Worm (Caenorhabditis elegans) whole organism, young adult: ENCODE results near the gene puf-5.
A peak's percentile ranks its signal among the peaks of the same experiment; 100 is the strongest.

Source experiments
- B0035.1 ChIP-seq: sonication (generic microtip); optimal IDR thresholded peaks from 2 replicates; lab custom pipeline; 2016; ENCODE audit warnings: missing genetic modification characterization, mild to moderate bottlenecking, missing compliant biosample characterization, missing genotype, missing genetic modification reagents
- B0336.3 ChIP-seq: fragments of 200-800 bp; sonication (Bioruptor generic); IDR thresholded peaks from 2 replicates; pipeline ENCODE4 v1.3.6; 2022; ENCODE audit warnings: missing genetic modification characterization, missing compliant biosample characterization
- C06A6.2 ChIP-seq: fragments of 200-800 bp; sonication (Bioruptor generic); conservative IDR thresholded peaks from 2 replicates; pipeline ENCODE4 v1.3.6; 2022; ENCODE audit warnings: missing genetic modification characterization, missing compliant biosample characterization
- C17E4.6 ChIP-seq: fragments of 200-800 bp; sonication (Bioruptor generic); IDR thresholded peaks from 2 replicates; pipeline ENCODE4 v1.3.6; 2022; ENCODE audit warnings: missing genetic modification reagents, missing genetic modification characterization, missing compliant biosample characterization
- F39B2.1 ChIP-seq: fragments of 200-800 bp; sonication (Bioruptor generic); IDR thresholded peaks from 2 replicates; pipeline ENCODE4 v1.3.6; 2022; ENCODE audit warnings: missing genetic modification reagents, missing genetic modification characterization, missing compliant biosample characterization
- F52B5.7 ChIP-seq: sonication (generic microtip); optimal IDR thresholded peaks from 2 replicates; lab custom pipeline; 2016; ENCODE audit warnings: mild to moderate bottlenecking, missing genetic modification characterization, missing compliant biosample characterization
- F57A8.1 ChIP-seq: fragments of 200-800 bp; sonication (Bioruptor generic); optimal IDR thresholded peaks from 2 replicates; lab custom pipeline; 2018; ENCODE audit warnings: mild to moderate bottlenecking, missing genetic modification characterization, moderate library complexity, missing compliant biosample characterization
- K12H6.12 ChIP-seq: fragments of 200-800 bp; sonication (Bioruptor generic); optimal IDR thresholded peaks from 2 replicates; lab custom pipeline; 2018; ENCODE audit warnings: mild to moderate bottlenecking, missing genetic modification characterization, missing compliant biosample characterization
- Y53F4B.3 ChIP-seq: fragments of 200-800 bp; sonication (Bioruptor generic); IDR thresholded peaks from 2 replicates; pipeline ENCODE4 v1.3.6; 2022; ENCODE audit warnings: missing genetic modification reagents, missing genetic modification characterization, missing compliant biosample characterization
- Y67H2A.10 ChIP-seq: fragments of 200-800 bp; sonication (Bioruptor generic); conservative IDR thresholded peaks from 2 replicates; pipeline ENCODE4 v1.3.6; 2022; ENCODE audit warnings: missing genetic modification reagents, missing genetic modification characterization, missing compliant biosample characterization
- ZK185.1 ChIP-seq: sonication (generic microtip); optimal IDR thresholded peaks from 2 replicates; lab custom pipeline; 2016; ENCODE audit warnings: mild to moderate bottlenecking, missing genetic modification characterization, missing compliant biosample characterization; ENCODE audit not compliant: poor library complexity, severe bottlenecking
- ama-1 ChIP-seq, 3 experiments: fragments of 150-350 bp in 1 of 3; sonication (generic microtip) in 2 of 3; optimal IDR thresholded peaks; 2 replicates each; lab custom pipeline; 2014 to 2018; ENCODE audit warnings: missing biosample characterization in 2 of 3, missing genetic modification characterization in 2 of 3, missing genetic modification reagents in 2 of 3
- aptf-2 ChIP-seq: fragments of 200-800 bp; sonication (Bioruptor generic); conservative IDR thresholded peaks from 2 replicates; pipeline ENCODE4 v1.3.6; 2022; ENCODE audit warnings: missing genetic modification reagents, missing genetic modification characterization, missing compliant biosample characterization
- aptf-3 ChIP-seq: fragments of 200-800 bp; sonication (Bioruptor generic); IDR thresholded peaks from 2 replicates; pipeline ENCODE4 v1.3.6; 2022; ENCODE audit warnings: missing genetic modification characterization, missing compliant biosample characterization
- atf-7 ChIP-seq: sonication (generic microtip); optimal IDR thresholded peaks from 2 replicates; lab custom pipeline; 2017; ENCODE audit warnings: mild to moderate bottlenecking, missing genetic modification characterization, missing compliant biosample characterization
- athp-1 ChIP-seq: sonication (generic microtip); optimal IDR thresholded peaks from 2 replicates; lab custom pipeline; 2017; ENCODE audit warnings: mild to moderate bottlenecking, missing genetic modification characterization, missing compliant biosample characterization
- attf-6 ChIP-seq: fragments of 200-800 bp; sonication (Bioruptor generic); IDR thresholded peaks from 2 replicates; pipeline ENCODE4 v1.3.6; 2022; ENCODE audit warnings: missing genetic modification reagents, missing genetic modification characterization, missing compliant biosample characterization
- bed-2 ChIP-seq: fragments of 200-800 bp; sonication (Bioruptor generic); IDR thresholded peaks from 2 replicates; pipeline ENCODE4 v1.3.6; 2022; ENCODE audit warnings: missing genetic modification reagents, missing genetic modification characterization, missing compliant biosample characterization
- ceh-100 ChIP-seq: fragments of 200-800 bp; sonication (Bioruptor generic); IDR thresholded peaks from 2 replicates; pipeline ENCODE4 v1.3.6; 2022; ENCODE audit warnings: missing genetic modification reagents, missing genetic modification characterization, missing compliant biosample characterization
- ceh-27 ChIP-seq: fragments of 200-800 bp; sonication (Bioruptor generic); optimal IDR thresholded peaks from 2 replicates; lab custom pipeline; 2018; ENCODE audit warnings: mild to moderate bottlenecking, missing genetic modification characterization, moderate library complexity, missing compliant biosample characterization
- ceh-79 ChIP-seq: sonication (generic microtip); optimal IDR thresholded peaks from 2 replicates; lab custom pipeline; 2017; ENCODE audit warnings: mild to moderate bottlenecking, missing genetic modification characterization, missing compliant biosample characterization
- chd-7 ChIP-seq: sonication (generic microtip); optimal IDR thresholded peaks from 2 replicates; lab custom pipeline; 2016; ENCODE audit warnings: mild to moderate bottlenecking, missing genetic modification characterization, moderate library complexity, missing compliant biosample characterization
- die-1 ChIP-seq: sonication (generic microtip); optimal IDR thresholded peaks from 2 replicates; lab custom pipeline; 2016; ENCODE audit warnings: missing genotype, mild to moderate bottlenecking, missing genetic modification characterization, missing compliant biosample characterization
- dpff-1 ChIP-seq: sonication (generic microtip); optimal IDR thresholded peaks from 2 replicates; lab custom pipeline; 2017; ENCODE audit warnings: mild to moderate bottlenecking, missing genetic modification characterization, missing compliant biosample characterization
- egrh-3 ChIP-seq: fragments of 200-800 bp; sonication (Bioruptor generic); IDR thresholded peaks from 2 replicates; pipeline ENCODE4 v1.3.6; 2022; ENCODE audit warnings: missing genetic modification reagents, missing genetic modification characterization, missing compliant biosample characterization
- ekl-4 ChIP-seq: fragments of 200-800 bp; sonication (Bioruptor generic); IDR thresholded peaks from 2 replicates; pipeline ENCODE4 v1.3.6; 2022; ENCODE audit warnings: missing genetic modification reagents, missing genetic modification characterization, missing compliant biosample characterization
- ets-4 ChIP-seq: fragments of 200-800 bp; sonication (Bioruptor generic); optimal IDR thresholded peaks from 2 replicates; lab custom pipeline; 2018; ENCODE audit warnings: mild to moderate bottlenecking, missing genetic modification characterization, missing compliant biosample characterization
- fkh-3 ChIP-seq: sonication (generic microtip); optimal IDR thresholded peaks from 2 replicates; lab custom pipeline; 2016; ENCODE audit warnings: mild to moderate bottlenecking, missing genetic modification characterization, missing compliant biosample characterization
- gei-17 ChIP-seq: fragments of 200-800 bp; sonication (Bioruptor generic); optimal IDR thresholded peaks from 2 replicates; lab custom pipeline; 2018; ENCODE audit warnings: mild to moderate bottlenecking, missing genetic modification characterization, missing compliant biosample characterization
- hlh-12 ChIP-seq: sonication (generic microtip); optimal IDR thresholded peaks from 2 replicates; lab custom pipeline; 2016; ENCODE audit warnings: missing genetic modification characterization, missing compliant biosample characterization
- hlh-26 ChIP-seq: fragments of 200-800 bp; sonication (Bioruptor generic); conservative IDR thresholded peaks from 2 replicates; pipeline ENCODE4 v1.3.6; 2022; ENCODE audit warnings: missing genetic modification reagents, missing genetic modification characterization, missing compliant biosample characterization
- lag-1 ChIP-seq: fragments of 200-800 bp; sonication (Bioruptor generic); IDR thresholded peaks from 2 replicates; pipeline ENCODE4 v1.3.6; 2022; ENCODE audit warnings: missing genetic modification reagents, missing genetic modification characterization, missing compliant biosample characterization
- lin-26 ChIP-seq: fragments of 200-800 bp; sonication (Bioruptor generic); IDR thresholded peaks from 2 replicates; pipeline ENCODE4 v1.3.6; 2022; ENCODE audit warnings: missing genetic modification reagents, missing genetic modification characterization, missing compliant biosample characterization
- lir-1 ChIP-seq: fragments of 200-800 bp; sonication (Bioruptor generic); conservative IDR thresholded peaks from 2 replicates; pipeline ENCODE4 v1.3.6; 2022; ENCODE audit warnings: missing genetic modification reagents, missing genetic modification characterization, missing compliant biosample characterization
- lsl-1 ChIP-seq: fragments of 200-800 bp; sonication (Bioruptor generic); optimal IDR thresholded peaks from 2 replicates; lab custom pipeline; 2018; ENCODE audit warnings: mild to moderate bottlenecking, missing genetic modification characterization, moderate library complexity, missing compliant biosample characterization
- lsy-27 ChIP-seq: sonication (generic microtip); optimal IDR thresholded peaks from 2 replicates; lab custom pipeline; 2017; ENCODE audit warnings: missing genetic modification characterization, mild to moderate bottlenecking, missing compliant biosample characterization, antibody characterized with exemption, missing genotype, borderline replicate concordance; ENCODE audit not compliant: insufficient read depth
- madf-8 ChIP-seq: fragments of 200-800 bp; sonication (Bioruptor generic); conservative IDR thresholded peaks from 2 replicates; pipeline ENCODE4 v1.3.6; 2022; ENCODE audit warnings: missing genetic modification reagents, missing genetic modification characterization, missing compliant biosample characterization
- mcd-1 ChIP-seq: fragments of 200-800 bp; sonication (Bioruptor generic); IDR thresholded peaks from 2 replicates; pipeline ENCODE4 v1.3.6; 2022; ENCODE audit warnings: missing genetic modification reagents, missing genetic modification characterization, missing compliant biosample characterization
- mes-4 ChIP-seq: sonication (generic microtip); optimal IDR thresholded peaks from 2 replicates; lab custom pipeline; 2016; ENCODE audit warnings: missing genotype, missing genetic modification characterization, missing compliant biosample characterization
- nfya-1 ChIP-seq: sonication (generic microtip); optimal IDR thresholded peaks from 2 replicates; lab custom pipeline; 2017; ENCODE audit warnings: antibody characterized with exemption, missing compliant biosample characterization, missing genetic modification characterization, borderline replicate concordance; ENCODE audit not compliant: insufficient read depth
- rec-8 ChIP-seq, 2 experiments: sonication (generic microtip); optimal IDR thresholded peaks; 2 replicates each; lab custom pipeline; 2016; ENCODE audit warnings: mild to moderate bottlenecking in 2 of 2, missing genetic modification characterization in 2 of 2, missing genetic modification reagents in 2 of 2, missing genotype in 2 of 2, missing biosample characterization in 1 of 2, missing compliant biosample characterization in 1 of 2, moderate library complexity in 1 of 2
- repo-1 ChIP-seq: sonication (generic microtip); optimal IDR thresholded peaks from 2 replicates; lab custom pipeline; 2017; ENCODE audit warnings: mild to moderate bottlenecking, missing genetic modification characterization, missing compliant biosample characterization
- sdz-38 ChIP-seq: sonication (generic microtip); optimal IDR thresholded peaks from 2 replicates; lab custom pipeline; 2016; ENCODE audit warnings: missing genotype, missing genetic modification characterization, missing compliant biosample characterization
- unc-130 ChIP-seq: sonication (generic microtip); optimal IDR thresholded peaks from 2 replicates; lab custom pipeline; 2016; ENCODE audit warnings: missing genetic modification reagents, missing genetic modification characterization, missing compliant biosample characterization
- unc-62 ChIP-seq: fragments of 150-350 bp; optimal IDR thresholded peaks from 2 replicates; lab custom pipeline; 2014; ENCODE audit warnings: missing biosample characterization, missing genetic modification reagents, missing genetic modification characterization
- xnd-1 ChIP-seq: sonication (generic microtip); optimal IDR thresholded peaks from 2 replicates; lab custom pipeline; 2016; ENCODE audit warnings: missing genotype, missing genetic modification reagents, missing genetic modification characterization, missing compliant biosample characterization
- ztf-25 ChIP-seq: fragments of 200-800 bp; sonication (Bioruptor generic); IDR thresholded peaks from 2 replicates; pipeline ENCODE4 v1.3.6; 2022; ENCODE audit warnings: missing genetic modification reagents, missing genetic modification characterization, missing compliant biosample characterization

Gene puf-5

DNA sequence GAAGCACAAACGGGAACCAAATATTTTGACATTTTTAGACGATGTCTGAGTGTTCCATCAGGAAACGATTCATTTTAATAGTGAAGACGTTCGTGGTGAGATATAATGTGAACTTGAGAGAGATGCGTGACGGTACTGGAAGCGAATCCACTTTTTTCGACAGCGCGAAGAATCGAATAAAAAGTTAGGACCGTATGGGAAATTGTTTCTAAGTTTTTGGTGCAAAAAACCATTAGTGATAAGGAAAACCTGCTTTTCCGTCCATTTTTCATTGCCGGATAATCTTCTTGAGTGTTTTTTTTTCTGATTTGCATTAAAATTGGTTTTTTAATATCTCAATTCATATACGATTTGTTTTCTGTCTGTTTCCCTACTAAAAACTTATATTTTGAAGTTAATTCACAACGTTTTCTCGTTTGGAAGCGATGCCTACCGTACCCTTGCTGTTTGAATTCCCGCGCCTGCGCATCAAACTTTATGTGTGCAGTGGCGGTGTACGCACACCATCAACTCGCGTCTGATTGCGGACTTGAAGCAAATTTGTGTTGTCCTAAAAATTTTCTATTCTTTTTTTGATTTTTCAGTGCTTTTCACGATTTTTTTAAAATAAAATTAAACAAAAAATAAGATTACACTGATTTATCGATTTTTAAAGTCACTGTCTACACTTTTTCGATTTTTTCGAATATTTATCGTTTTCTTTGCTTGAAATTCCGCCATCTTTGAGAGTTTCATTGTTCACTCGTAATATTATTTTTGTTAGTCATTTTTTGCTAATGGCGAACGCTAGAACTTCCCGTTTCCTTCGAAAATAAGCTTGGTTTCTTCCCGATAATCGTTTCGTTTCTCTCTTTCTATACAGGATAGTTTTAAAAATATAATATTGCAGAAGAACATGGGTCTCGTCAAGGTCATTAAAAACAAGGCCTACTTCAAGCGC lies 6.0 kb upstream of the puf-5 start, which contains the start of the genes col-38 and rpl-5:
Gene col-38 (minus strand): TSS at position 51 of the 940 bp plus-strand sequence.
Gene rpl-5 (plus strand): TSS at position 890 of the 940 bp plus-strand sequence.
- TF ChIP-seq chd-7 (tag; lab: Kevin White, UChicago) (no peak), sdz-38 (tag; lab: Kevin White, UChicago) (no peak), ceh-27 (GFP tag; lab: Kevin White, UChicago) (peak; percentile 83), bed-2 (GFP tag; lab: Robert Waterston, UW) (no peak), egrh-3 (GFP tag; lab: Robert Waterston, UW) (no peak), dpff-1 (tag; lab: Kevin White, UChicago) (no peak), unc-62 (GFP tag; lab: Kevin White, UChicago) (no peak), repo-1 (tag; lab: Kevin White, UChicago) (no peak), madf-8 (GFP tag; lab: Robert Waterston, UW) (peak; percentile 65), rec-8 (tag; optimal IDR thresholded peaks at IDR 0.05; lab: Kevin White, UChicago) (no peak), fkh-3 (tag; lab: Kevin White, UChicago) (no peak), attf-6 (GFP tag; lab: Robert Waterston, UW) (no peak), aptf-2 (GFP tag; lab: Robert Waterston, UW) (no peak), atf-7 (tag; lab: Kevin White, UChicago) (no peak), B0336.3 (GFP tag; lab: Robert Waterston, UW) (peak; percentile 65), ZK185.1 (peak; percentile 58), ets-4 (no peak), hlh-26 (GFP tag; lab: Robert Waterston, UW) (no peak), die-1 (tag; lab: Kevin White, UChicago) (no peak), lag-1 (GFP tag; lab: Robert Waterston, UW) (no peak), F52B5.7 (tag; lab: Kevin White, UChicago) (no peak), mcd-1 (GFP tag; lab: Robert Waterston, UW) (peak; percentile 90), lin-26 (no peak), C17E4.6 (no peak), lir-1 (GFP tag; lab: Robert Waterston, UW) (no peak), gei-17 (GFP tag; lab: Kevin White, UChicago) (no peak), unc-130 (peak; percentile 16), xnd-1 (tag; lab: Kevin White, UChicago) (peak; percentile 43), Y53F4B.3 (GFP tag; lab: Robert Waterston, UW) (no peak), mes-4 (no peak), hlh-12 (no peak), ceh-100 (peak; percentile 48; the same call in 1 of the 2 replicates), nfya-1 (tag; lab: Kevin White, UChicago) (no peak), lsl-1 (GFP tag; lab: Kevin White, UChicago) (peak; percentile 86), ama-1 (optimal IDR thresholded peaks at IDR 0.05; lab: Kevin White, UChicago) (no peak), ama-1 (GFP tag; optimal IDR thresholded peaks at IDR 0.05; lab: Kevin White, UChicago) (peak in 1 of 2 experiments; percentile 26), B0035.1 (tag; lab: Kevin White, UChicago) (no peak), F57A8.1 (GFP tag; lab: Kevin White, UChicago) (no peak), K12H6.12 (tag; lab: Kevin White, UChicago) (peak; percentile 64), lsy-27 (tag; lab: Kevin White, UChicago) (no peak), athp-1 (peak; percentile 56), ceh-79 (tag; lab: Kevin White, UChicago) (no peak), ekl-4 (GFP tag; lab: Robert Waterston, UW) (peak; percentile 81), F39B2.1 (GFP tag; lab: Robert Waterston, UW) (no peak), C06A6.2 (no peak), aptf-3 (GFP tag; lab: Robert Waterston, UW) (no peak), ztf-25 (GFP tag; lab: Robert Waterston, UW) (no peak), Y67H2A.10 (GFP tag; lab: Robert Waterston, UW) (no peak)
